Fruit fly (Drosophila melanogaster) whole organism: ENCODE data around the gene Osi23.

Experiments
- CG8478 ChIP-seq: fragments of >200 bp; optimal IDR thresholded peaks from 2 replicates; lab custom pipeline; 2018; ENCODE audit warnings: inconsistent platforms
- psq ChIP-seq: fragments of >200 bp; optimal IDR thresholded peaks from 2 replicates; lab custom pipeline; 2017

DNA sequence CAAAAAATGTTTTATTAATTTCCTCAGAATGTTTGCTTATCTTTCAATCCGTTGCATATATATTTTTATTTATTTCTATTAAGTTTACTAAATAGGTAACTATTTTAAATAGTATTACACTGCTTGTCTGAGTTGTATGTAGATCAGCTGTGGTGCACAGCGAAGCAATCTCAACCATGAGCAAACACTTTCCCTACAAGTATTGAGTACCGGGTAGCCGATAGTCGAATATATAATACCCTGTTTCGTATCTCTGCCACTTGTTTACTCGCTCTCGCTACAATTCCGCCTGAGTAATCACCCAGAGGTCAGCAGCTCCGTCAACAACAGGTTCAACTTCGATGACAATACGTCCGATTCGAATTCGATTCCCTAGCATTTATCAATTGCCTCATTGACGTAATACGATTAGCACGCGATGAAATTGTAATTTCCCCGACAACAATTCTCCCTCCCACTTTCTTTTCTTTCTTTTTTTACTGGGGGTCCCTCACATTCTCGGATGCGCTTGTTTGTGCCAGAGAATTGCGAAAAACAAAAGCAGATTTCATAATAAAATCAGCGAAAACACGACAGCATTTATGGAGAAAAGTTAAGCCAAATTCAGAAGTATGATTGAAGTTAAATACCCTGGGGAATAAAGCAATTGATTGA, 6.0 kb upstream of the Osi23 start:
- TF ChIP-seq psq (no peak), CG8478 (no peak)
